Comparison of ENCODE assay signal across 1 fruit fly cellular context in genomic region chr3R:11460502-11461358, dm6.
A peak's percentile ranks its signal among the peaks of the same experiment; 100 is the strongest.
TF ChIP-seq lines count a peak whose summit lies in the region.

PGRP-LB (minus strand) TSS chr3R:11460552.

TF ChIP-seq in whole organism, embryonic, 481 proteins besides CTCF, POLR2A, EP300 and RAD21 (continued from another document):
- TF ChIP-seq YL-1 (GFP tag; optimal IDR thresholded peaks at IDR 0.05; lab: Kevin White, UChicago), result no peak
- TF ChIP-seq CG3847 (GFP tag; IDR thresholded peaks at IDR 0.05; lab: Robert Waterston, UW), result no peak
- TF ChIP-seq CG10979 (tag; optimal IDR thresholded peaks at IDR 0.05; lab: Kevin White, UChicago), result no peak
- TF ChIP-seq Fer1 (GFP tag; optimal IDR thresholded peaks at IDR 0.05; lab: Kevin White, UChicago), result no peak
- no peak for TF ChIP-seq CG7987 (GFP tag; optimal IDR thresholded peaks at IDR 0.05; lab: Kevin White, UChicago)
- TF ChIP-seq sd (tag; optimal IDR thresholded peaks at IDR 0.05; lab: Kevin White, UChicago), result peak; percentile 54
- TF ChIP-seq ERR (GFP tag; optimal IDR thresholded peaks at IDR 0.05; lab: Kevin White, UChicago), result no peak
- no peak for TF ChIP-seq sima (GFP tag; optimal IDR thresholded peaks at IDR 0.05; lab: Kevin White, UChicago)
- TF ChIP-seq ind (GFP tag; optimal IDR thresholded peaks at IDR 0.05; lab: Kevin White, UChicago), result peak; percentile 7
- no peak for TF ChIP-seq CG10267 (tag; optimal IDR thresholded peaks at IDR 0.05; lab: Kevin White, UChicago)
- no peak for TF ChIP-seq nerfin-1 (tag; optimal IDR thresholded peaks at IDR 0.05; lab: Kevin White, UChicago)
- no peak for TF ChIP-seq Mad (GFP tag; optimal IDR thresholded peaks at IDR 0.05; lab: Kevin White, UChicago)
- TF ChIP-seq CG8290 (GFP tag; optimal IDR thresholded peaks at IDR 0.05; lab: Kevin White, UChicago), result no peak
- TF ChIP-seq CG8290 (tag; optimal IDR thresholded peaks at IDR 0.05; lab: Kevin White, UChicago), result peak in 1 of 2 experiments; percentile 36
- TF ChIP-seq Fer3 (tag; optimal IDR thresholded peaks at IDR 0.05; lab: Kevin White, UChicago), result no peak
- TF ChIP-seq cg (GFP tag; optimal IDR thresholded peaks at IDR 0.05; lab: Kevin White, UChicago), result no peak
- no peak for TF ChIP-seq tup (GFP tag; optimal IDR thresholded peaks at IDR 0.05; lab: Kevin White, UChicago)
- TF ChIP-seq CG4424 (GFP tag; optimal IDR thresholded peaks at IDR 0.05; lab: Kevin White, UChicago), result no peak
- TF ChIP-seq CG2712 (tag; optimal IDR thresholded peaks at IDR 0.05; lab: Kevin White, UChicago), result no peak
- TF ChIP-seq E2f1 (GFP tag; IDR thresholded peaks at IDR 0.05; lab: Robert Waterston, UW), result 0 out of 2 replicates have a peak, but pooled peaks have one; percentile 22
- TF ChIP-seq CG10654 (GFP tag; optimal IDR thresholded peaks at IDR 0.05; lab: Kevin White, UChicago), result no peak
- no peak for TF ChIP-seq Sox102F (GFP tag; optimal IDR thresholded peaks at IDR 0.05; lab: Kevin White, UChicago)
- TF ChIP-seq CG3281 (GFP tag; optimal IDR thresholded peaks at IDR 0.05; lab: Kevin White, UChicago), result peak; percentile 22
- TF ChIP-seq CG6854 (GFP tag; optimal IDR thresholded peaks at IDR 0.05; lab: Kevin White, UChicago), result no peak
- TF ChIP-seq CG34422 (GFP tag; IDR thresholded peaks at IDR 0.05; lab: Robert Waterston, UW), result no peak
- TF ChIP-seq Med (GFP tag; lab: Kevin White, UChicago), result peak; percentile 41
- no peak for TF ChIP-seq klu (GFP tag; IDR thresholded peaks at IDR 0.05; lab: Robert Waterston, UW)
- no peak for TF ChIP-seq croc (GFP tag; conservative IDR thresholded peaks at IDR 0.05; lab: Robert Waterston, UW)
- TF ChIP-seq eyg (GFP tag; optimal IDR thresholded peaks at IDR 0.05; lab: Kevin White, UChicago), result no peak
- TF ChIP-seq pros (GFP tag; optimal IDR thresholded peaks at IDR 0.05; lab: Kevin White, UChicago), result no peak
- no peak for TF ChIP-seq CG8478 (optimal IDR thresholded peaks at IDR 0.05; lab: Kevin White, UChicago)
- no peak for TF ChIP-seq HLH4C (GFP tag; IDR thresholded peaks at IDR 0.05; lab: Robert Waterston, UW; ENCODE audit: partially characterized antibody)
- TF ChIP-seq CG7556 (GFP tag; optimal IDR thresholded peaks at IDR 0.05; lab: Kevin White, UChicago), result peak; percentile 27
- TF ChIP-seq fru (optimal IDR thresholded peaks at IDR 0.05; lab: Kevin White, UChicago), result no peak
- no peak for TF ChIP-seq CG16815 (GFP tag; optimal IDR thresholded peaks at IDR 0.05; lab: Kevin White, UChicago)
- TF ChIP-seq CG6654 (GFP tag; optimal IDR thresholded peaks at IDR 0.05; lab: Kevin White, UChicago), result no peak
- 0 out of 2 replicates have a peak, but pooled peaks have one; percentile 9 for TF ChIP-seq CG14667 (GFP tag; IDR thresholded peaks at IDR 0.05; lab: Robert Waterston, UW)
- no peak for TF ChIP-seq CG7928 (GFP tag; optimal IDR thresholded peaks at IDR 0.05; lab: Kevin White, UChicago)
- no peak for TF ChIP-seq ap (GFP tag; IDR thresholded peaks at IDR 0.05; lab: Robert Waterston, UW)
- no peak for TF ChIP-seq Sox100B (GFP tag; optimal IDR thresholded peaks at IDR 0.05; lab: Kevin White, UChicago)
- no peak for TF ChIP-seq CG4404 (GFP tag; IDR thresholded peaks at IDR 0.05; lab: Robert Waterston, UW)
- no peak for TF ChIP-seq ro (GFP tag; IDR thresholded peaks at IDR 0.05; lab: Robert Waterston, UW)
- TF ChIP-seq bbx (GFP tag; IDR thresholded peaks at IDR 0.05; lab: Robert Waterston, UW; ENCODE audit: partially characterized antibody), result no peak
- TF ChIP-seq Dad (GFP tag; optimal IDR thresholded peaks at IDR 0.05; lab: Kevin White, UChicago), result no peak
- TF ChIP-seq Nf-YB (GFP tag; optimal IDR thresholded peaks at IDR 0.05; lab: Kevin White, UChicago), result no peak
- no peak for TF ChIP-seq chif (GFP tag; optimal IDR thresholded peaks at IDR 0.05; lab: Kevin White, UChicago)
- TF ChIP-seq CG10274 (GFP tag; optimal IDR thresholded peaks at IDR 0.05; lab: Kevin White, UChicago), result no peak
- no peak for TF ChIP-seq slou (GFP tag; optimal IDR thresholded peaks at IDR 0.05; lab: Kevin White, UChicago)
- TF ChIP-seq MTF-1 (GFP tag; optimal IDR thresholded peaks at IDR 0.05; lab: Kevin White, UChicago; ENCODE audit: borderline replicate concordance), result no peak
- TF ChIP-seq gsb-n (tag; optimal IDR thresholded peaks at IDR 0.05; lab: Kevin White, UChicago), result no peak
- 0 out of 2 replicates have a peak, but pooled peaks have one; percentile 13 for TF ChIP-seq MBD-R2 (GFP tag; IDR thresholded peaks at IDR 0.05; lab: Robert Waterston, UW)
- TF ChIP-seq ase (GFP tag; IDR thresholded peaks at IDR 0.05; lab: Robert Waterston, UW), result no peak
- no peak for TF ChIP-seq Dref (GFP tag; IDR thresholded peaks at IDR 0.05; lab: Robert Waterston, UW)
- no peak for TF ChIP-seq sqz (GFP tag; optimal IDR thresholded peaks at IDR 0.05; lab: Kevin White, UChicago)
- no peak for TF ChIP-seq Kr (GFP tag; optimal IDR thresholded peaks at IDR 0.05; lab: Kevin White, UChicago)
- TF ChIP-seq aop (GFP tag; IDR thresholded peaks at IDR 0.05; lab: Robert Waterston, UW), result no peak
- no peak for TF ChIP-seq sisA (GFP tag; IDR thresholded peaks at IDR 0.05; lab: Robert Waterston, UW)
- TF ChIP-seq gsb (GFP tag; IDR thresholded peaks at IDR 0.05; lab: Robert Waterston, UW), result no peak
- no peak for TF ChIP-seq CG6254 (GFP tag; optimal IDR thresholded peaks at IDR 0.05; lab: Kevin White, UChicago)
- no peak for TF ChIP-seq gcm (GFP tag; optimal IDR thresholded peaks at IDR 0.05; lab: Kevin White, UChicago)
- TF ChIP-seq CG2199 (GFP tag; IDR thresholded peaks at IDR 0.05; lab: Robert Waterston, UW), result no peak
- TF ChIP-seq Pdp1 (GFP tag; optimal IDR thresholded peaks at IDR 0.05; lab: Kevin White, UChicago), result peak in 1 of 2 experiments; percentile 49
- no peak for TF ChIP-seq CG16863 (GFP tag; optimal IDR thresholded peaks at IDR 0.05; lab: Kevin White, UChicago)
- TF ChIP-seq Hand (GFP tag; optimal IDR thresholded peaks at IDR 0.05; lab: Kevin White, UChicago), result no peak
- no peak for TF ChIP-seq Mes4 (GFP tag; optimal IDR thresholded peaks at IDR 0.05; lab: Kevin White, UChicago)
- 0 out of 3 replicates have a peak, but pooled peaks have one; percentile 50 for TF ChIP-seq Dbx (GFP tag; IDR thresholded peaks at IDR 0.05; lab: Robert Waterston, UW)
- no peak for TF ChIP-seq CG1792 (GFP tag; optimal IDR thresholded peaks at IDR 0.05; lab: Kevin White, UChicago)
- no peak for TF ChIP-seq BtbVII (GFP tag; optimal IDR thresholded peaks at IDR 0.05; lab: Kevin White, UChicago)
- no peak for TF ChIP-seq Bteb2 (GFP tag; optimal IDR thresholded peaks at IDR 0.05; lab: Kevin White, UChicago)
- TF ChIP-seq CG7839 (tag; optimal IDR thresholded peaks at IDR 0.05; lab: Kevin White, UChicago), result peak; percentile 53
- no peak for TF ChIP-seq exex (tag; optimal IDR thresholded peaks at IDR 0.05; lab: Kevin White, UChicago)
- peak; percentile 34 for TF ChIP-seq CG13775 (GFP tag; optimal IDR thresholded peaks at IDR 0.05; lab: Kevin White, UChicago)
- no peak for TF ChIP-seq chn (GFP tag; optimal IDR thresholded peaks at IDR 0.05; lab: Kevin White, UChicago)
- TF ChIP-seq MESR4 (GFP tag; optimal IDR thresholded peaks at IDR 0.05; lab: Kevin White, UChicago), result no peak
- peak; percentile 21 for TF ChIP-seq zfh2 (GFP tag; optimal IDR thresholded peaks at IDR 0.05; lab: Kevin White, UChicago)
- no peak for TF ChIP-seq CHES-1-like (GFP tag; optimal IDR thresholded peaks at IDR 0.05; lab: Kevin White, UChicago)
- peak; percentile 39 for TF ChIP-seq cwo (GFP tag; optimal IDR thresholded peaks at IDR 0.05; lab: Kevin White, UChicago)
- peak; percentile 12 for TF ChIP-seq Oli (tag; optimal IDR thresholded peaks at IDR 0.05; lab: Kevin White, UChicago)
- TF ChIP-seq sc (optimal IDR thresholded peaks at IDR 0.05; lab: Kevin White, UChicago), result no peak
- no peak for TF ChIP-seq sc (GFP tag; optimal IDR thresholded peaks at IDR 0.05; lab: Kevin White, UChicago)
- no peak for TF ChIP-seq cad (GFP tag; optimal IDR thresholded peaks at IDR 0.05; lab: Kevin White, UChicago)
- no peak for TF ChIP-seq bab2 (GFP tag; optimal IDR thresholded peaks at IDR 0.05; lab: Kevin White, UChicago)
- no peak for TF ChIP-seq jing (GFP tag; optimal IDR thresholded peaks at IDR 0.05; lab: Kevin White, UChicago)
- TF ChIP-seq CG1647 (GFP tag; optimal IDR thresholded peaks at IDR 0.05; lab: Kevin White, UChicago), result no peak
- TF ChIP-seq zfh1 (GFP tag; IDR thresholded peaks at IDR 0.05; lab: Robert Waterston, UW), result no peak
- 0 out of 3 replicates have a peak, but pooled peaks have one; percentile 51 for TF ChIP-seq CG11456 (GFP tag; IDR thresholded peaks at IDR 0.05; lab: Robert Waterston, UW)
- no peak for TF ChIP-seq btn (GFP tag; optimal IDR thresholded peaks at IDR 0.05; lab: Kevin White, UChicago)
- no peak for TF ChIP-seq CG6683 (GFP tag; optimal IDR thresholded peaks at IDR 0.05; lab: Kevin White, UChicago)
- no peak for TF ChIP-seq Neu2 (GFP tag; optimal IDR thresholded peaks at IDR 0.05; lab: Kevin White, UChicago; ENCODE audit: borderline replicate concordance)
- no peak for TF ChIP-seq CG8388 (GFP tag; optimal IDR thresholded peaks at IDR 0.05; lab: Kevin White, UChicago)
- no peak for TF ChIP-seq hbn (GFP tag; IDR thresholded peaks at IDR 0.05; lab: Robert Waterston, UW; ENCODE audit: partially characterized antibody)
- TF ChIP-seq twi (tag; optimal IDR thresholded peaks at IDR 0.05; lab: Kevin White, UChicago), result no peak
- peak; percentile 7 for TF ChIP-seq NfI (GFP tag; optimal IDR thresholded peaks at IDR 0.05; lab: Kevin White, UChicago)
- peak; percentile 26 for TF ChIP-seq D19B (GFP tag; optimal IDR thresholded peaks at IDR 0.05; lab: Kevin White, UChicago)
- TF ChIP-seq CG8944 (GFP tag; optimal IDR thresholded peaks at IDR 0.05; lab: Kevin White, UChicago), result no peak
- no peak for TF ChIP-seq sna (GFP tag; IDR thresholded peaks at IDR 0.05; lab: Robert Waterston, UW; ENCODE audit: partially characterized antibody)
- no peak for TF ChIP-seq CG1602 (GFP tag; optimal IDR thresholded peaks at IDR 0.05; lab: Kevin White, UChicago)
- TF ChIP-seq Elba2 (GFP tag; optimal IDR thresholded peaks at IDR 0.05; lab: Kevin White, UChicago), result no peak
- TF ChIP-seq zen (tag; optimal IDR thresholded peaks at IDR 0.05; lab: Kevin White, UChicago), result no peak
- TF ChIP-seq ssp (GFP tag; IDR thresholded peaks at IDR 0.05; lab: Robert Waterston, UW), result no peak
